Fruit fly (Drosophila melanogaster) whole organism, embryonic: ENCODE data around the gene Uba2.
A peak's percentile ranks its signal among the peaks of the same experiment; 100 is the strongest.

Experiments
- Ada2b ChIP-seq: fragments of 200-800 bp; sonication (Bioruptor generic); IDR thresholded peaks from 2 replicates; pipeline ENCODE4 v1.3.6; 2022; ENCODE audit warnings: missing biosample characterization, missing genetic modification characterization
- Blimp-1 ChIP-seq: fragments of 200-800 bp; sonication (Bioruptor generic); optimal IDR thresholded peaks from 3 replicates; lab custom pipeline; 2018; ENCODE audit warnings: missing biosample characterization, missing genetic modification characterization, mild to moderate bottlenecking, moderate library complexity, missing genetic modification reagents
- CG10147 ChIP-seq: fragments of 200-800 bp; sonication (Bioruptor generic); optimal IDR thresholded peaks from 2 replicates; lab custom pipeline; 2019; ENCODE audit warnings: missing biosample characterization, mild to moderate bottlenecking, missing genetic modification characterization, moderate library complexity
- CG1024 ChIP-seq: fragments of 200-800 bp; sonication (Bioruptor generic); IDR thresholded peaks from 2 replicates; pipeline ENCODE4 v1.3.6; 2022; ENCODE audit warnings: missing biosample characterization, missing genetic modification characterization
- CG10274 ChIP-seq: fragments of 200-800 bp; sonication (Bioruptor generic); optimal IDR thresholded peaks from 3 replicates; lab custom pipeline; 2017; ENCODE audit warnings: missing biosample characterization, mild to moderate bottlenecking, missing genetic modification characterization
- CG10654 ChIP-seq: fragments of 200-800 bp; sonication (Bioruptor generic); optimal IDR thresholded peaks from 2 replicates; lab custom pipeline; 2016; ENCODE audit warnings: missing biosample characterization, missing genetic modification characterization
- CG12071 ChIP-seq: fragments of 200-800 bp; sonication (Bioruptor generic); optimal IDR thresholded peaks from 3 replicates; lab custom pipeline; 2018; ENCODE audit warnings: missing biosample characterization, mild to moderate bottlenecking, missing genetic modification characterization
- CG12219 ChIP-seq: fragments of 200-800 bp; sonication (Bioruptor generic); optimal IDR thresholded peaks from 3 replicates; lab custom pipeline; 2018; ENCODE audit warnings: missing biosample characterization, mild to moderate bottlenecking, missing genetic modification characterization
- CG12236 ChIP-seq: fragments of 200-800 bp; sonication (Bioruptor generic); optimal IDR thresholded peaks from 2 replicates; lab custom pipeline; 2016; ENCODE audit warnings: missing biosample characterization, missing genetic modification characterization
- CG17186 ChIP-seq: fragments of 200-800 bp; sonication (Bioruptor generic); optimal IDR thresholded peaks from 3 replicates; lab custom pipeline; 2017; ENCODE audit warnings: missing biosample characterization, missing genetic modification reagents, missing genetic modification characterization
- CG17361 ChIP-seq: fragments of 200-800 bp; sonication (Bioruptor generic); IDR thresholded peaks from 3 replicates; pipeline ENCODE4 v1.3.6; 2022; ENCODE audit warnings: missing biosample characterization, missing genetic modification characterization
- CG1792 ChIP-seq: fragments of 200-800 bp; sonication (Bioruptor generic); optimal IDR thresholded peaks from 2 replicates; lab custom pipeline; 2016; ENCODE audit warnings: missing biosample characterization, missing genetic modification characterization
- CG2202 ChIP-seq: fragments of 200-800 bp; sonication (Bioruptor generic); optimal IDR thresholded peaks from 2 replicates; lab custom pipeline; 2018; ENCODE audit warnings: missing biosample characterization, mild to moderate bottlenecking, missing genetic modification characterization
- CG3065 ChIP-seq: fragments of 200-800 bp; sonication (Bioruptor generic); optimal IDR thresholded peaks from 2 replicates; lab custom pipeline; 2016; ENCODE audit warnings: missing biosample characterization, missing genetic modification characterization
- CG32532 ChIP-seq: fragments of 200-800 bp; sonication (Bioruptor generic); IDR thresholded peaks from 2 replicates; pipeline ENCODE4 v1.3.6; 2022; ENCODE audit warnings: missing biosample characterization, missing genetic modification characterization
- CG4617 ChIP-seq: fragments of 200-800 bp; sonication (Bioruptor generic); optimal IDR thresholded peaks from 3 replicates; lab custom pipeline; 2016; ENCODE audit warnings: missing biosample characterization, missing genetic modification characterization, borderline replicate concordance
- CG7372 ChIP-seq: fragments of 200-800 bp; sonication (Bioruptor generic); IDR thresholded peaks from 2 replicates; pipeline ENCODE4 v1.3.6; 2022; ENCODE audit warnings: missing biosample characterization, missing genetic modification characterization
- CG8089 ChIP-seq: fragments of 200-800 bp; sonication (Bioruptor generic); optimal IDR thresholded peaks from 3 replicates; lab custom pipeline; 2016; ENCODE audit warnings: missing biosample characterization, missing genetic modification characterization
- CkIIα-i1 ChIP-seq: fragments of 200-800 bp; sonication (Bioruptor generic); IDR thresholded peaks from 2 replicates; pipeline ENCODE4 v1.3.6; 2022; ENCODE audit warnings: missing biosample characterization, missing genetic modification characterization
- D19A ChIP-seq: fragments of 200-800 bp; optimal IDR thresholded peaks from 3 replicates; lab custom pipeline; 2019; ENCODE audit warnings: missing biosample characterization, mild to moderate bottlenecking, missing genetic modification characterization, moderate library complexity
- Dad ChIP-seq: fragments of 200-800 bp; sonication (Bioruptor generic); optimal IDR thresholded peaks from 3 replicates; lab custom pipeline; 2016; ENCODE audit warnings: missing biosample characterization, missing genetic modification characterization
- Deaf1 ChIP-seq: fragments of 200-800 bp; optimal IDR thresholded peaks from 3 replicates; lab custom pipeline; 2019; ENCODE audit warnings: missing biosample characterization, mild to moderate bottlenecking, missing genetic modification characterization, moderate library complexity
- Drgx ChIP-seq: fragments of 200-800 bp; sonication (Bioruptor generic); IDR thresholded peaks from 2 replicates; pipeline ENCODE4 v1.3.6; 2022; ENCODE audit warnings: missing biosample characterization, missing genetic modification characterization
- Ets65A ChIP-seq: fragments of 200-800 bp; sonication (Bioruptor generic); peaks from one replicate; lab custom pipeline; 2016; ENCODE audit warnings: missing biosample characterization, missing genetic modification characterization
- MTF-1 ChIP-seq: fragments of 200-800 bp; sonication (Bioruptor generic); optimal IDR thresholded peaks from 2 replicates; lab custom pipeline; 2018; ENCODE audit warnings: missing biosample characterization, mild to moderate bottlenecking, missing genetic modification characterization, borderline replicate concordance
- Nf-YA ChIP-seq: fragments of 200-800 bp; sonication (Bioruptor generic); IDR thresholded peaks from 2 replicates; pipeline ENCODE4 v1.3.6; 2022; ENCODE audit warnings: missing biosample characterization, missing genetic modification characterization
- Taf1 ChIP-seq: fragments of 200-800 bp; sonication (Bioruptor generic); IDR thresholded peaks from 2 replicates; pipeline ENCODE4 v1.3.6; 2022; ENCODE audit warnings: missing biosample characterization, missing genetic modification characterization
- Usf ChIP-seq: fragments of 200-800 bp; sonication (Bioruptor generic); optimal IDR thresholded peaks from 2 replicates; lab custom pipeline; 2017; ENCODE audit warnings: missing genotype, missing biosample characterization, missing genetic modification characterization
- ab ChIP-seq: fragments of 200-800 bp; sonication (Bioruptor generic); optimal IDR thresholded peaks from 2 replicates; lab custom pipeline; 2016; ENCODE audit warnings: missing biosample characterization, missing genetic modification characterization
- ac ChIP-seq: fragments of 200-800 bp; sonication (Bioruptor generic); optimal IDR thresholded peaks from 3 replicates; lab custom pipeline; 2017; ENCODE audit warnings: missing biosample characterization, mild to moderate bottlenecking, missing genetic modification characterization
- amos ChIP-seq: fragments of 200-800 bp; sonication (Bioruptor generic); IDR thresholded peaks from 2 replicates; pipeline ENCODE4 v1.3.6; 2022; ENCODE audit warnings: missing biosample characterization, missing genetic modification characterization; ENCODE audit not compliant: partially characterized antibody
- ara ChIP-seq: fragments of 200-800 bp; sonication (Bioruptor generic); IDR thresholded peaks from 2 replicates; pipeline ENCODE4 v1.3.6; 2022; ENCODE audit warnings: missing biosample characterization, missing genetic modification characterization
- bowl ChIP-seq: fragments of 200-800 bp; sonication (Bioruptor generic); IDR thresholded peaks from 2 replicates; pipeline ENCODE4 v1.3.6; 2022; ENCODE audit warnings: missing biosample characterization, missing genetic modification characterization
- crc ChIP-seq: fragments of 200-800 bp; sonication (Bioruptor generic); optimal IDR thresholded peaks from 2 replicates; lab custom pipeline; 2016; ENCODE audit warnings: missing biosample characterization, missing genetic modification characterization
- dati ChIP-seq: fragments of 200-800 bp; sonication (Bioruptor generic); IDR thresholded peaks from 2 replicates; pipeline ENCODE4 v1.3.6; 2022; ENCODE audit warnings: missing biosample characterization, missing genetic modification characterization
- hkb ChIP-seq, 2 experiments: fragments of 200-800 bp in 1 of 2; fragments of >200 bp in 1 of 2; sonication (Bioruptor generic) in 1 of 2; IDR thresholded peaks in 1 of 2; optimal IDR thresholded peaks in 1 of 2; 2 replicates each; pipeline versions ENCODE4 v1.3.6 to Lab custom; 2017 to 2022; ENCODE audit warnings: missing biosample characterization in 1 of 2, missing genetic modification characterization in 1 of 2
- jumu ChIP-seq: fragments of 200-800 bp; sonication (Bioruptor generic); optimal IDR thresholded peaks from 3 replicates; lab custom pipeline; 2016; ENCODE audit warnings: missing biosample characterization, missing genetic modification characterization
- kay ChIP-seq: fragments of 200-800 bp; sonication (Bioruptor generic); optimal IDR thresholded peaks from 2 replicates; lab custom pipeline; 2016; ENCODE audit warnings: missing biosample characterization, missing genetic modification characterization
- ken ChIP-seq: fragments of 200-800 bp; sonication (Bioruptor generic); IDR thresholded peaks from 3 replicates; pipeline ENCODE4 v1.3.6; 2022; ENCODE audit warnings: missing biosample characterization, missing genetic modification characterization
- mld ChIP-seq: fragments of 200-800 bp; sonication (Bioruptor generic); IDR thresholded peaks from 3 replicates; pipeline ENCODE4 v1.3.6; 2022; ENCODE audit warnings: missing biosample characterization, missing genetic modification characterization; ENCODE audit not compliant: partially characterized antibody
- oc ChIP-seq: fragments of 200-800 bp; sonication (Bioruptor generic); optimal IDR thresholded peaks from 2 replicates; lab custom pipeline; 2018; ENCODE audit warnings: missing biosample characterization, mild to moderate bottlenecking, missing genetic modification characterization, moderate library complexity
- onecut ChIP-seq: fragments of 200-800 bp; sonication (Bioruptor generic); IDR thresholded peaks from 2 replicates; pipeline ENCODE4 v1.3.6; 2022; ENCODE audit warnings: missing biosample characterization, missing genetic modification characterization
- sc ChIP-seq, 3 experiments: fragments of >200 bp in 2 of 3; fragments of 200-800 bp in 1 of 3; sonication (Bioruptor generic) in 1 of 3; optimal IDR thresholded peaks; 2 replicates in 2 of 3; 3 replicates in 1 of 3; lab custom pipeline; 2017; ENCODE audit warnings: mild to moderate bottlenecking in 1 of 3, missing biosample characterization in 1 of 3, missing genetic modification characterization in 1 of 3, missing genetic modification reagents in 1 of 3
- slou ChIP-seq: fragments of 200-800 bp; sonication (Bioruptor generic); optimal IDR thresholded peaks from 3 replicates; lab custom pipeline; 2016; ENCODE audit warnings: missing biosample characterization, missing genetic modification characterization
- slp2 ChIP-seq: fragments of 200-800 bp; sonication (Bioruptor generic); optimal IDR thresholded peaks from 2 replicates; lab custom pipeline; 2016; ENCODE audit warnings: missing biosample characterization, missing genetic modification characterization
- tin ChIP-seq: fragments of 200-800 bp; sonication (Bioruptor generic); optimal IDR thresholded peaks from 3 replicates; lab custom pipeline; 2016; ENCODE audit warnings: missing biosample characterization, missing genetic modification characterization
- unpg ChIP-seq: fragments of 200-800 bp; sonication (Bioruptor generic); optimal IDR thresholded peaks from 3 replicates; lab custom pipeline; 2018; ENCODE audit warnings: missing biosample characterization, mild to moderate bottlenecking, missing genetic modification characterization, moderate library complexity
- vfl ChIP-seq: fragments of 200-800 bp; sonication (Bioruptor generic); optimal IDR thresholded peaks from 2 replicates; lab custom pipeline; 2016; ENCODE audit warnings: missing biosample characterization, missing genetic modification characterization
- z ChIP-seq: fragments of 200-800 bp; sonication (Bioruptor generic); IDR thresholded peaks from 3 replicates; pipeline ENCODE4 v1.3.6; 2022; ENCODE audit warnings: missing biosample characterization, missing genetic modification characterization
- zen ChIP-seq: fragments of 200-800 bp; sonication (Bioruptor generic); optimal IDR thresholded peaks from 3 replicates; lab custom pipeline; 2018; ENCODE audit warnings: missing biosample characterization, mild to moderate bottlenecking, missing genetic modification characterization, moderate library complexity

The Uba2 gene

DNA sequence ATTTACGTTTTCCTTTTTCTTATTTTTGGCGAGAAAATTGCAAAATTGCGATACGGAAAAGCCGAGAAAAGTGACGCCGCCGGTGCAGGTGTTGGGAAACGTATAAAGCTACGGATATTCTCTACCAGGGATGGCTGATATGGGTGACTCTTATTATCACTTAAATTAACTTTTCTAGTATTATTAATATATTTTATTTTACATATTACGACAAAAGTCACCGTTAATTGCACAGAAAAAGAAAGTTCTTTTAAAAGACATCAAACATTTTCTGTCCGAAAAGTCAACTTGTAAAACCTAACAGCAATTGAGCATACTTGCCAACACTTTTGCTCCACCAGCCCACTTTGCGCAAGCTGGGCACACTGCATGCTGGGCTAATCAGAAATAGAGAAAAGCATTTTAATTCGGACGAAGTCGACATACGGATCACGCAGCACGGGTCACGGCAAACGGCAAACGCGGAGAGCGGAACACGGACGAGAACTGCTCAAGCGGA, at the start of gene Uba2, which contains the start of gene Cds (continued):
- TF ChIP-seq CG12071 = no peak
- TF ChIP-seq crc (GFP tag; lab: Kevin White, UChicago) = peak; percentile 32
- peak; percentile 57 for TF ChIP-seq Dad (GFP tag; lab: Kevin White, UChicago)
- TF ChIP-seq CG4617 (GFP tag; lab: Kevin White, UChicago) = peak; percentile 88
- TF ChIP-seq Ada2b (GFP tag; lab: Robert Waterston, UW) = peak; percentile 92
- peak; percentile 59 for TF ChIP-seq dati (GFP tag; lab: Robert Waterston, UW)
- peak; percentile 60 for TF ChIP-seq CG1792 (GFP tag; lab: Kevin White, UChicago)
- TF ChIP-seq CG32532 (GFP tag; lab: Robert Waterston, UW) = peak; percentile 95
- peak; percentile 87 for TF ChIP-seq Blimp-1 (GFP tag; lab: Kevin White, UChicago)
- TF ChIP-seq MTF-1 (GFP tag; lab: Kevin White, UChicago) = peak; percentile 52
- TF ChIP-seq onecut (GFP tag; lab: Robert Waterston, UW) = peak; percentile 67
- peak; percentile 39 for TF ChIP-seq hkb (optimal IDR thresholded peaks at IDR 0.05; lab: Kevin White, UChicago)
- TF ChIP-seq hkb (GFP tag; IDR thresholded peaks at IDR 0.05; lab: Robert Waterston, UW) = peak; percentile 91
- peak; percentile 69 for TF ChIP-seq CG1024 (GFP tag; lab: Robert Waterston, UW)
- TF ChIP-seq D19A = no peak
- peak; percentile 85 for TF ChIP-seq oc (tag; lab: Kevin White, UChicago)
- no peak for TF ChIP-seq sc (optimal IDR thresholded peaks at IDR 0.05; lab: Kevin White, UChicago)
- peak; percentile 85 for TF ChIP-seq sc (GFP tag; optimal IDR thresholded peaks at IDR 0.05; lab: Kevin White, UChicago)
- peak; percentile 94 for TF ChIP-seq CG17361
- peak; percentile 69 for TF ChIP-seq Nf-YA (GFP tag; lab: Robert Waterston, UW)
- peak; percentile 71 for TF ChIP-seq CG12219 (GFP tag; lab: Kevin White, UChicago)
- TF ChIP-seq CG10274 (GFP tag; lab: Kevin White, UChicago) = peak; percentile 66
- TF ChIP-seq CG10654 = peak; percentile 93
- TF ChIP-seq Taf1 = peak; percentile 86
- TF ChIP-seq slp2 (GFP tag; lab: Kevin White, UChicago) = peak; percentile 70
- TF ChIP-seq Usf (GFP tag; lab: Kevin White, UChicago) = peak; percentile 74
- peak; percentile 94 for TF ChIP-seq tin (GFP tag; lab: Kevin White, UChicago)
- peak; percentile 78 for TF ChIP-seq CG3065 (GFP tag; lab: Kevin White, UChicago)
- TF ChIP-seq z (GFP tag; lab: Robert Waterston, UW) = 0 out of 3 replicates have a peak, but pooled peaks have one; percentile 24
- TF ChIP-seq ac (GFP tag; lab: Kevin White, UChicago) = peak; percentile 61
- peak; percentile 83; the same call in 1 of the 2 replicates for TF ChIP-seq ara (GFP tag; lab: Robert Waterston, UW)
- no peak for TF ChIP-seq Deaf1 (tag; lab: Kevin White, UChicago)
- TF ChIP-seq CG10147 (GFP tag; lab: Kevin White, UChicago) = peak; percentile 93
- TF ChIP-seq bowl = no peak
- peak; percentile 90 for TF ChIP-seq CG7372 (GFP tag; lab: Robert Waterston, UW)
- peak; percentile 71 for TF ChIP-seq jumu
- peak; percentile 84 for TF ChIP-seq Drgx
- TF ChIP-seq CG17186 (GFP tag; lab: Kevin White, UChicago) = peak; percentile 79
- TF ChIP-seq mld = no peak
- peak; percentile 41 for TF ChIP-seq ab (GFP tag; lab: Kevin White, UChicago)
- peak; percentile 90 for TF ChIP-seq ken (GFP tag; lab: Robert Waterston, UW)
- TF ChIP-seq Ets65A (GFP tag; lab: Kevin White, UChicago) = peak; percentile 97
- TF ChIP-seq unpg = peak; percentile 93
- peak; percentile 85 for TF ChIP-seq zen (tag; lab: Kevin White, UChicago)
- peak; percentile 39; the same call in 1 of the 2 replicates for TF ChIP-seq amos
- TF ChIP-seq CG2202 (tag; lab: Kevin White, UChicago) = peak; percentile 88
- TF ChIP-seq CG12236 (GFP tag; lab: Kevin White, UChicago) = peak; percentile 5
- TF ChIP-seq kay (GFP tag; lab: Kevin White, UChicago) = peak; percentile 90
- peak; percentile 92 for TF ChIP-seq slou (GFP tag; lab: Kevin White, UChicago)
- TF ChIP-seq vfl (GFP tag; lab: Kevin White, UChicago) = peak; percentile 85
- no peak for TF ChIP-seq CkIIα-i1
- peak; percentile 45 for TF ChIP-seq CG8089
